Worm (Caenorhabditis elegans) whole organism, L2 larva: Measurements from ENCODE around the gene lig-4.

Experiments
- crh-2 ChIP-seq: sonication (generic microtip); optimal IDR thresholded peaks from 2 replicates; lab custom pipeline; 2017; ENCODE audit warnings: missing biosample characterization, missing genetic modification characterization
- lin-13 ChIP-seq: fragments of 150-350 bp; optimal IDR thresholded peaks from 2 replicates; lab custom pipeline; 2014; ENCODE audit warnings: missing biosample characterization, missing genetic modification reagents, missing genetic modification characterization
- lin-39 ChIP-seq: fragments of 150-350 bp; optimal IDR thresholded peaks from 2 replicates; lab custom pipeline; 2014; ENCODE audit warnings: missing biosample characterization, missing genetic modification reagents, missing genetic modification characterization
- lsy-2 ChIP-seq, 2 experiments: fragments of 150-350 bp in 1 of 2; sonication (generic microtip) in 1 of 2; optimal IDR thresholded peaks; 2 replicates each; lab custom pipeline; 2014 to 2017; ENCODE audit warnings: missing biosample characterization in 2 of 2, missing genetic modification characterization in 2 of 2
- mdl-1 ChIP-seq, 2 experiments: fragments of 150-350 bp in 1 of 2; sonication (generic microtip) in 1 of 2; optimal IDR thresholded peaks; 2 replicates each; lab custom pipeline; 2017; ENCODE audit warnings: missing biosample characterization in 2 of 2, missing genetic modification characterization in 2 of 2
- nhr-11 ChIP-seq: fragments of 150-350 bp; optimal IDR thresholded peaks from 2 replicates; lab custom pipeline; 2014; ENCODE audit warnings: missing biosample characterization, missing genetic modification characterization
- nhr-12 ChIP-seq: fragments of 150-350 bp; optimal IDR thresholded peaks from 2 replicates; lab custom pipeline; 2014; ENCODE audit warnings: missing biosample characterization, missing genetic modification characterization
- nhr-23 ChIP-seq: fragments of 150-350 bp; optimal IDR thresholded peaks from 2 replicates; lab custom pipeline; 2014; ENCODE audit warnings: missing biosample characterization, missing genetic modification reagents, missing genetic modification characterization
- nhr-6 ChIP-seq: fragments of 150-350 bp; optimal IDR thresholded peaks from 2 replicates; lab custom pipeline; 2014; ENCODE audit warnings: missing biosample characterization, missing genetic modification characterization
- skn-1 ChIP-seq: sonication (generic microtip); optimal IDR thresholded peaks from 2 replicates; lab custom pipeline; 2017; ENCODE audit warnings: missing biosample characterization, missing genetic modification characterization
- snpc-4 ChIP-seq: fragments of 150-350 bp; optimal IDR thresholded peaks from 2 replicates; lab custom pipeline; 2014; ENCODE audit warnings: missing biosample characterization, missing genetic modification characterization
- ztf-4 ChIP-seq: fragments of 150-350 bp; optimal IDR thresholded peaks from 2 replicates; lab custom pipeline; 2014; ENCODE audit warnings: missing biosample characterization, missing genetic modification characterization

DNA sequence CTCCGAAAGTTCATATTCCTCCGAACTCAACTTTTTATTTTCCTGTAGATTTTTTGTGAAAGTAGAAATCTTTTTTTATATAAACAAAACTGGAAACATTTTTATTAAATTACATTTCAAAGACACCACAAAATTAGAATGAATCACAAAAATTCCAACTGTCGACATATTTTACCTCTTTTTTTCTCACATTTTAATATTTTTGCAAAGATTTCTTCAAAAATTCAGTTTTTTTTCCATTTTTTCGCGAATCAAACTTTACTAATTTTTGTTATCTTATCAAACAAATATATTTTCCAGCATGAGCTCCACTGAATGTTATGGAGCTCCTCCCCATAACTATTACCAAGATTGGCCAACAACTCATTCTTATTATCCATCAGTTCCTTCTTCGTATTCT lies 34.1 kb downstream of the lig-4 start, which contains the start of gene ceh-13:
- TF ChIP-seq lin-39 (tag; lab: Kevin White, UChicago) (no peak), lin-13 (GFP tag; lab: Kevin White, UChicago) (no peak), mdl-1 (tag; optimal IDR thresholded peaks at IDR 0.05; lab: Kevin White, UChicago) (no peak), nhr-6 (tag; lab: Kevin White, UChicago) (no peak), crh-2 (tag; lab: Kevin White, UChicago) (no peak), skn-1 (tag; lab: Kevin White, UChicago) (no peak), lsy-2 (tag; optimal IDR thresholded peaks at IDR 0.05; lab: Kevin White, UChicago) (no peak), nhr-11 (tag; lab: Kevin White, UChicago) (no peak), ztf-4 (tag; lab: Kevin White, UChicago) (no peak), nhr-23 (tag; lab: Kevin White, UChicago) (no peak), nhr-12 (tag; lab: Kevin White, UChicago) (no peak), snpc-4 (no peak)
